Worm (Caenorhabditis elegans) whole organism, early embryonic: ENCODE results near the gene srj-14.

ENCODE experiments used
- F13C5.2 ChIP-seq: sonication (generic microtip); optimal IDR thresholded peaks from 2 replicates; lab custom pipeline; 2017; ENCODE audit warnings: mild to moderate bottlenecking, missing genetic modification characterization, inconsistent platforms, missing compliant biosample characterization
- ama-1 ChIP-seq: fragments of 150-350 bp; optimal IDR thresholded peaks from 2 replicates; lab custom pipeline; 2014
- ets-7 ChIP-seq: sonication (generic microtip); optimal IDR thresholded peaks from 2 replicates; lab custom pipeline; 2016; ENCODE audit warnings: missing genotype, missing genetic modification characterization, missing compliant biosample characterization
- flt-1 ChIP-seq: fragments of 200-800 bp; sonication (Bioruptor generic); IDR thresholded peaks from 2 replicates; pipeline ENCODE4 v1.3.6; 2022; ENCODE audit warnings: missing genetic modification characterization, missing compliant biosample characterization
- hnd-1 ChIP-seq: sonication (generic microtip); optimal IDR thresholded peaks from 2 replicates; lab custom pipeline; 2016; ENCODE audit warnings: missing genetic modification characterization, missing compliant biosample characterization
- pes-1 ChIP-seq: fragments of 200-800 bp; sonication (Bioruptor generic); IDR thresholded peaks from 2 replicates; pipeline ENCODE4 v1.3.6; 2022; ENCODE audit warnings: missing genetic modification reagents, missing genetic modification characterization, missing compliant biosample characterization
- tbx-11 ChIP-seq: fragments of 200-800 bp; sonication (Bioruptor generic); IDR thresholded peaks from 2 replicates; pipeline ENCODE4 v1.3.6; 2022; ENCODE audit warnings: missing genetic modification characterization, missing compliant biosample characterization

DNA sequence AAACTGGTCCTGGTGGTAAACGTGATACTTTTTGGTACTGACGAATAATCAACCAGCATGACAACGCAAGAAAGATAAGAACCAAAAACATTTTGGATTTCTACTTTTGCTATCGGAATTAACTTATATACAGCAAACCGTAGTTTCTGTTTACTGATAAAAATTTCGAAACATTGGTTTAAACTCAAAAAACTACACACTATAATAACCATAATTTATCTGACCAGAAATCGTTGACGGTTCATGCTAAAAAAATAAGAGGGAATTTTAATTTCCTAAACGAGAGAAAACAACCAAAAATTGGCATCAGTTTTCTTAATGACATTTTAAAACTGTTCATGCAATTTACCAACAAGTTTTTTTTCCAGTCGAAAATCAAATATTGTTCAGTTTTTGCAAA, 7.8 kb upstream of the srj-14 start, which contains the start of gene cyp-35A1:
- no peak for TF ChIP-seq F13C5.2 (tag; lab: Kevin White, UChicago)
- TF ChIP-seq hnd-1 (tag; lab: Kevin White, UChicago), result no peak
- no peak for TF ChIP-seq flt-1 (GFP tag; lab: Robert Waterston, UW)
- TF ChIP-seq tbx-11 (GFP tag; lab: Robert Waterston, UW), result no peak
- no peak for TF ChIP-seq ama-1
- TF ChIP-seq pes-1 (GFP tag; lab: Robert Waterston, UW), result no peak
- TF ChIP-seq ets-7 (tag; lab: Kevin White, UChicago), result no peak
